Fruit fly (Drosophila melanogaster) Kc167 (cell line): ENCODE results near the gene CG8916.

Experiments used
- Myc ChIP-seq: fragments of >200 bp; optimal IDR thresholded peaks from 2 replicates; lab custom pipeline; 2017; ENCODE audit warnings: missing external identifiers
- Sin3A ChIP-seq: fragments of >200 bp; optimal IDR thresholded peaks from 2 replicates; lab custom pipeline; 2018; ENCODE audit warnings: missing external identifiers
- h ChIP-seq: fragments of >200 bp; optimal IDR thresholded peaks from 3 replicates; lab custom pipeline; 2018; ENCODE audit warnings: missing external identifiers
- insv ChIP-seq: fragments of >200 bp; optimal IDR thresholded peaks from 3 replicates; lab custom pipeline; 2018; ENCODE audit warnings: missing external identifiers
- psq ChIP-seq: fragments of >200 bp; optimal IDR thresholded peaks from 2 replicates; lab custom pipeline; 2017; ENCODE audit warnings: missing external identifiers
- ttk ChIP-seq: sonication (Bioruptor generic); optimal IDR thresholded peaks from 2 replicates; lab custom pipeline; 2017; ENCODE audit warnings: missing external identifiers

CG8916 gene

dm6 chrX:15973157-15973774 is 51.5 kb downstream of the CG8916 start, which contains the start of gene mmd:
mmd (minus strand) TSS chrX:15973159.
- TF ChIP-seq psq (lab: Kevin White, UChicago): no peak
- TF ChIP-seq h: no peak
- no peak for TF ChIP-seq ttk (lab: Kevin White, UChicago)
- no peak for TF ChIP-seq Sin3A
- TF ChIP-seq insv (lab: Kevin White, UChicago): no peak
- no peak for TF ChIP-seq Myc (lab: Kevin White, UChicago)

dm6 chrX:15974125-15974524 is 52.4 kb downstream of the CG8916 start, which contains the start of gene Or13a:
Or13a (plus strand) TSS chrX:15974425.
- TF ChIP-seq Myc (lab: Kevin White, UChicago): no peak
- TF ChIP-seq ttk (lab: Kevin White, UChicago): no peak
- no peak for TF ChIP-seq Sin3A
- no peak for TF ChIP-seq insv (lab: Kevin White, UChicago)
- TF ChIP-seq psq (lab: Kevin White, UChicago): no peak
- TF ChIP-seq h: no peak
